Fruit fly (Drosophila melanogaster) whole organism, embryonic: ENCODE measurements around the gene ND-39.

ENCODE experiments used
- Adf1 ChIP-seq: fragments of 200-800 bp; sonication (Bioruptor generic); IDR thresholded peaks from 2 replicates; pipeline ENCODE4 v1.3.6; 2022; ENCODE audit warnings: missing biosample characterization, missing genetic modification characterization
- C15 ChIP-seq: fragments of 200-800 bp; sonication (Bioruptor generic); IDR thresholded peaks from 3 replicates; pipeline ENCODE4 v1.3.6; 2022; ENCODE audit warnings: missing biosample characterization, missing genetic modification characterization
- CG10543 ChIP-seq: fragments of 200-800 bp; sonication (Bioruptor generic); optimal IDR thresholded peaks from 3 replicates; lab custom pipeline; 2017; ENCODE audit warnings: missing biosample characterization, mild to moderate bottlenecking, missing genetic modification characterization, moderate library complexity
- CG11456 ChIP-seq: fragments of 200-800 bp; sonication (Bioruptor generic); IDR thresholded peaks from 3 replicates; pipeline ENCODE4 v1.3.6; 2022; ENCODE audit warnings: missing biosample characterization, missing genetic modification characterization
- CG14667 ChIP-seq: fragments of 200-800 bp; sonication (Bioruptor generic); IDR thresholded peaks from 2 replicates; pipeline ENCODE4 v1.3.6; 2022; ENCODE audit warnings: missing biosample characterization, missing genetic modification characterization
- CG14710 ChIP-seq: fragments of 200-800 bp; sonication (Bioruptor generic); optimal IDR thresholded peaks from 3 replicates; lab custom pipeline; 2019; ENCODE audit warnings: missing biosample characterization, mild to moderate bottlenecking, missing genetic modification characterization, moderate library complexity
- CG15601 ChIP-seq: fragments of 200-800 bp; sonication (Bioruptor generic); optimal IDR thresholded peaks from 3 replicates; lab custom pipeline; 2019; ENCODE audit warnings: missing biosample characterization, mild to moderate bottlenecking, missing genetic modification characterization, moderate library complexity
- CG1603 ChIP-seq: fragments of 200-800 bp; sonication (Bioruptor generic); optimal IDR thresholded peaks from 2 replicates; lab custom pipeline; 2019; ENCODE audit warnings: missing biosample characterization, mild to moderate bottlenecking, missing genetic modification characterization, moderate library complexity
- CG17912 ChIP-seq: fragments of 200-800 bp; sonication (Bioruptor generic); optimal IDR thresholded peaks from 2 replicates; lab custom pipeline; 2018; ENCODE audit warnings: missing biosample characterization, mild to moderate bottlenecking, missing genetic modification characterization
- CG1792 ChIP-seq: fragments of 200-800 bp; sonication (Bioruptor generic); optimal IDR thresholded peaks from 2 replicates; lab custom pipeline; 2016; ENCODE audit warnings: missing biosample characterization, missing genetic modification characterization
- CG2199 ChIP-seq: fragments of 200-800 bp; sonication (Bioruptor generic); IDR thresholded peaks from 3 replicates; pipeline ENCODE4 v1.3.6; 2022; ENCODE audit warnings: missing biosample characterization, missing genetic modification characterization
- CG3163 ChIP-seq: fragments of 200-800 bp; sonication (Bioruptor generic); optimal IDR thresholded peaks from 3 replicates; lab custom pipeline; 2016; ENCODE audit warnings: missing biosample characterization, missing genetic modification characterization
- CG6654 ChIP-seq: fragments of 200-800 bp; sonication (Bioruptor generic); optimal IDR thresholded peaks from 2 replicates; lab custom pipeline; 2017; ENCODE audit warnings: missing biosample characterization, mild to moderate bottlenecking, missing genetic modification characterization
- CG7357 ChIP-seq: fragments of 200-800 bp; sonication (Bioruptor generic); IDR thresholded peaks from 3 replicates; pipeline ENCODE4 v1.3.6; 2022; ENCODE audit warnings: missing biosample characterization, missing genetic modification characterization
- CG7556 ChIP-seq: fragments of 200-800 bp; sonication (Bioruptor generic); optimal IDR thresholded peaks from 2 replicates; lab custom pipeline; 2017; ENCODE audit warnings: missing biosample characterization, mild to moderate bottlenecking, missing genetic modification characterization
- CG7745 ChIP-seq: fragments of 200-800 bp; sonication (Bioruptor generic); optimal IDR thresholded peaks from 2 replicates; lab custom pipeline; 2018; ENCODE audit warnings: missing biosample characterization, mild to moderate bottlenecking, missing genetic modification characterization, moderate library complexity
- CG8089 ChIP-seq: fragments of 200-800 bp; sonication (Bioruptor generic); optimal IDR thresholded peaks from 3 replicates; lab custom pipeline; 2016; ENCODE audit warnings: missing biosample characterization, missing genetic modification characterization
- D19A ChIP-seq: fragments of 200-800 bp; optimal IDR thresholded peaks from 3 replicates; lab custom pipeline; 2019; ENCODE audit warnings: missing biosample characterization, mild to moderate bottlenecking, missing genetic modification characterization, moderate library complexity
- Dref ChIP-seq: fragments of 200-800 bp; sonication (Bioruptor generic); IDR thresholded peaks from 2 replicates; pipeline ENCODE4 v1.3.6; 2022; ENCODE audit warnings: missing biosample characterization, missing genetic modification characterization
- ERR ChIP-seq: fragments of 200-800 bp; sonication (Bioruptor generic); optimal IDR thresholded peaks from 2 replicates; lab custom pipeline; 2016; ENCODE audit warnings: missing biosample characterization, missing genetic modification characterization
- HmgZ ChIP-seq: fragments of 200-800 bp; sonication (Bioruptor generic); optimal IDR thresholded peaks from 2 replicates; lab custom pipeline; 2018; ENCODE audit warnings: missing biosample characterization, mild to moderate bottlenecking, missing genetic modification characterization
- Lim3 ChIP-seq: fragments of 200-800 bp; sonication (Bioruptor generic); IDR thresholded peaks from 2 replicates; pipeline ENCODE4 v1.3.6; 2022; ENCODE audit warnings: missing biosample characterization, missing genetic modification characterization
- Ptx1 ChIP-seq: fragments of 200-800 bp; sonication (Bioruptor generic); IDR thresholded peaks from 2 replicates; pipeline ENCODE4 v1.3.6; 2022; ENCODE audit warnings: missing biosample characterization, missing genetic modification characterization
- Rfx ChIP-seq: fragments of 200-800 bp; sonication (Bioruptor generic); IDR thresholded peaks from 2 replicates; pipeline ENCODE4 v1.3.6; 2022; ENCODE audit warnings: missing biosample characterization, missing genetic modification characterization
- Sry-β ChIP-seq: fragments of 200-800 bp; sonication (Bioruptor generic); optimal IDR thresholded peaks from 2 replicates; lab custom pipeline; 2018; ENCODE audit warnings: missing biosample characterization, mild to moderate bottlenecking, missing genetic modification characterization, moderate library complexity
- Usf ChIP-seq: fragments of 200-800 bp; sonication (Bioruptor generic); optimal IDR thresholded peaks from 2 replicates; lab custom pipeline; 2017; ENCODE audit warnings: missing genotype, missing biosample characterization, missing genetic modification characterization
- aop ChIP-seq: fragments of 200-800 bp; sonication (Bioruptor generic); IDR thresholded peaks from 2 replicates; pipeline ENCODE4 v1.3.6; 2022; ENCODE audit warnings: missing biosample characterization, missing genetic modification characterization
- ap ChIP-seq: fragments of 200-800 bp; sonication (Bioruptor generic); IDR thresholded peaks from 2 replicates; pipeline ENCODE4 v1.3.6; 2022; ENCODE audit warnings: missing biosample characterization, missing genetic modification characterization
- bcd ChIP-seq: fragments of 200-800 bp; sonication (Bioruptor generic); optimal IDR thresholded peaks from 2 replicates; lab custom pipeline; 2017; ENCODE audit warnings: missing biosample characterization, mild to moderate bottlenecking, missing genetic modification characterization
- bsh ChIP-seq, 2 experiments: fragments of 200-800 bp; sonication (Bioruptor generic); optimal IDR thresholded peaks; 2 replicates each; lab custom pipeline; 2017 to 2018; ENCODE audit warnings: mild to moderate bottlenecking in 2 of 2, missing biosample characterization in 2 of 2, missing genetic modification characterization in 2 of 2, moderate library complexity in 1 of 2
- cato ChIP-seq: fragments of 200-800 bp; sonication (Bioruptor generic); optimal IDR thresholded peaks from 2 replicates; lab custom pipeline; 2016; ENCODE audit warnings: missing biosample characterization, missing genetic modification characterization, borderline replicate concordance
- esg ChIP-seq: fragments of 200-800 bp; sonication (Bioruptor generic); conservative IDR thresholded peaks from 2 replicates; pipeline ENCODE4 v1.3.6; 2022; ENCODE audit warnings: missing biosample characterization, missing genetic modification characterization
- exex ChIP-seq: fragments of 200-800 bp; sonication (Bioruptor generic); optimal IDR thresholded peaks from 4 replicates; lab custom pipeline; 2018; ENCODE audit warnings: missing biosample characterization, mild to moderate bottlenecking, missing genetic modification characterization, moderate library complexity
- fd96Cb ChIP-seq: fragments of 200-800 bp; sonication (Bioruptor generic); optimal IDR thresholded peaks from 2 replicates; lab custom pipeline; 2018; ENCODE audit warnings: missing biosample characterization, mild to moderate bottlenecking, missing genetic modification characterization, moderate library complexity
- ftz-f1 ChIP-seq: fragments of 200-800 bp; sonication (Bioruptor generic); optimal IDR thresholded peaks from 2 replicates; lab custom pipeline; 2016; ENCODE audit warnings: missing biosample characterization, missing genetic modification characterization
- fu2 ChIP-seq: fragments of 200-800 bp; sonication (Bioruptor generic); optimal IDR thresholded peaks from 2 replicates; lab custom pipeline; 2016; ENCODE audit warnings: missing biosample characterization, missing genetic modification characterization
- gce ChIP-seq: fragments of 200-800 bp; sonication (Bioruptor generic); IDR thresholded peaks from 3 replicates; pipeline ENCODE4 v1.3.6; 2022; ENCODE audit warnings: missing biosample characterization, missing genetic modification characterization
- gem ChIP-seq: fragments of 200-800 bp; sonication (Bioruptor generic); optimal IDR thresholded peaks from 2 replicates; lab custom pipeline; 2019; ENCODE audit warnings: missing biosample characterization, mild to moderate bottlenecking, missing genetic modification characterization, moderate library complexity
- gro ChIP-seq: fragments of 200-800 bp; sonication (Bioruptor generic); optimal IDR thresholded peaks from 2 replicates; lab custom pipeline; 2016; ENCODE audit warnings: missing biosample characterization, missing genetic modification characterization
- gt ChIP-seq: fragments of 200-800 bp; sonication (Bioruptor generic); IDR thresholded peaks from 2 replicates; pipeline ENCODE4 v1.3.6; 2022; ENCODE audit warnings: missing biosample characterization, missing genetic modification characterization
- ind ChIP-seq: fragments of 200-800 bp; sonication (Bioruptor generic); optimal IDR thresholded peaks from 3 replicates; lab custom pipeline; 2016; ENCODE audit warnings: missing biosample characterization, missing genetic modification characterization
- jigr1 ChIP-seq: fragments of 200-800 bp; sonication (Bioruptor generic); IDR thresholded peaks from 3 replicates; pipeline ENCODE4 v1.3.6; 2022; ENCODE audit warnings: missing biosample characterization, missing genetic modification characterization
- kah ChIP-seq: fragments of 200-800 bp; sonication (Bioruptor generic); optimal IDR thresholded peaks from 2 replicates; lab custom pipeline; 2018; ENCODE audit warnings: missing biosample characterization, mild to moderate bottlenecking, missing genetic modification characterization
- nerfin-1 ChIP-seq: fragments of 200-800 bp; sonication (Bioruptor generic); optimal IDR thresholded peaks from 3 replicates; lab custom pipeline; 2019; ENCODE audit warnings: missing biosample characterization, mild to moderate bottlenecking, missing genetic modification characterization, moderate library complexity
- phol ChIP-seq: fragments of 200-800 bp; sonication (Bioruptor generic); optimal IDR thresholded peaks from 3 replicates; lab custom pipeline; 2018; ENCODE audit warnings: missing biosample characterization, mild to moderate bottlenecking, missing genetic modification characterization, moderate library complexity
- schlank ChIP-seq: fragments of 200-800 bp; sonication (Bioruptor generic); optimal IDR thresholded peaks from 2 replicates; lab custom pipeline; 2018; ENCODE audit warnings: missing biosample characterization, mild to moderate bottlenecking, missing genetic modification characterization
- shn ChIP-seq: fragments of 200-800 bp; sonication (Bioruptor generic); optimal IDR thresholded peaks from 3 replicates; lab custom pipeline; 2016; ENCODE audit warnings: missing biosample characterization, missing genetic modification characterization
- vnd ChIP-seq: fragments of 200-800 bp; sonication (Bioruptor generic); IDR thresholded peaks from 3 replicates; pipeline ENCODE4 v1.3.6; 2022; ENCODE audit warnings: missing biosample characterization, missing genetic modification characterization; ENCODE audit not compliant: partially characterized antibody
- wor ChIP-seq: fragments of 200-800 bp; sonication (Bioruptor generic); IDR thresholded peaks from 2 replicates; pipeline ENCODE4 v1.3.6; 2022; ENCODE audit warnings: missing biosample characterization, missing genetic modification characterization

ND-39 gene

dm6 chr3L:20493417-20494261 lies 1.8 kb downstream of the ND-39 start (continued):
- TF ChIP-seq fu2 (GFP tag; lab: Kevin White, UChicago), result peak; percentile 36
- TF ChIP-seq schlank (tag; lab: Kevin White, UChicago), result no peak
- peak; percentile 82 for TF ChIP-seq CG7556 (GFP tag; lab: Kevin White, UChicago)
- no peak for TF ChIP-seq CG2199 (GFP tag; lab: Robert Waterston, UW)
- TF ChIP-seq bcd, result peak; percentile 69
- TF ChIP-seq kah, result no peak
- TF ChIP-seq CG1792 (GFP tag; lab: Kevin White, UChicago), result peak; percentile 13
- TF ChIP-seq ap (GFP tag; lab: Robert Waterston, UW), result peak; percentile 56
- peak; percentile 11 for TF ChIP-seq CG1603 (tag; lab: Kevin White, UChicago)
- 0 out of 3 replicates have a peak, but pooled peaks have one; percentile 47 for TF ChIP-seq gce (GFP tag; lab: Robert Waterston, UW)
- TF ChIP-seq CG14710 (tag; lab: Kevin White, UChicago), result no peak
- peak; percentile 32 for TF ChIP-seq exex (tag; lab: Kevin White, UChicago)
- peak; percentile 64 for TF ChIP-seq esg (GFP tag; lab: Robert Waterston, UW)
- no peak for TF ChIP-seq CG17912
- peak; percentile 45; the same call in 1 of the 2 replicates for TF ChIP-seq Adf1 (GFP tag; lab: Robert Waterston, UW)
- peak; percentile 88 for TF ChIP-seq gem
- TF ChIP-seq vnd (GFP tag; lab: Robert Waterston, UW), result no peak
- TF ChIP-seq ERR, result no peak
- TF ChIP-seq HmgZ (tag; lab: Kevin White, UChicago), result peak; percentile 55
- TF ChIP-seq shn (GFP tag; lab: Kevin White, UChicago), result peak; percentile 36
- TF ChIP-seq Lim3 (GFP tag; lab: Robert Waterston, UW), result no peak; the same call in 1 of the 2 replicates
- peak; percentile 15 for TF ChIP-seq nerfin-1
- TF ChIP-seq CG7745 (tag; lab: Kevin White, UChicago), result no peak
- TF ChIP-seq CG14667, result no peak; the same call in 1 of the 2 replicates
- TF ChIP-seq CG15601 (tag; lab: Kevin White, UChicago), result peak; percentile 42
- TF ChIP-seq CG11456 (GFP tag; lab: Robert Waterston, UW), result peak; percentile 71; the same call in 2 of the 3 replicates
- peak; percentile 10 for TF ChIP-seq CG6654 (GFP tag; lab: Kevin White, UChicago)
- peak; percentile 67 for TF ChIP-seq gro (GFP tag; lab: Kevin White, UChicago)
- TF ChIP-seq jigr1 (GFP tag; lab: Robert Waterston, UW), result peak; percentile 53; the same call in 2 of the 3 replicates
- TF ChIP-seq Usf (GFP tag; lab: Kevin White, UChicago), result peak; percentile 42
- TF ChIP-seq gt (GFP tag; lab: Robert Waterston, UW), result no peak
- TF ChIP-seq D19A (tag; lab: Kevin White, UChicago), result peak; percentile 99
- TF ChIP-seq CG3163 (GFP tag; lab: Kevin White, UChicago), result peak; percentile 50
- TF ChIP-seq Rfx, result peak; percentile 83
- TF ChIP-seq Sry-β (GFP tag; lab: Kevin White, UChicago), result no peak
- TF ChIP-seq C15 (GFP tag; lab: Robert Waterston, UW), result 0 out of 3 replicates have a peak, but pooled peaks have one; percentile 39
- peak; percentile 32 to 57 for TF ChIP-seq bsh (GFP tag; optimal IDR thresholded peaks at IDR 0.05; lab: Kevin White, UChicago)
- peak; percentile 68 for TF ChIP-seq phol (tag; lab: Kevin White, UChicago)
- no peak for TF ChIP-seq ftz-f1 (GFP tag; lab: Kevin White, UChicago)
- TF ChIP-seq Dref (GFP tag; lab: Robert Waterston, UW), result no peak
- peak; percentile 87 for TF ChIP-seq Ptx1 (GFP tag; lab: Robert Waterston, UW)
- TF ChIP-seq ind, result peak; percentile 67
- TF ChIP-seq wor (GFP tag; lab: Robert Waterston, UW), result peak; percentile 58
- no peak for TF ChIP-seq CG8089 (GFP tag; lab: Kevin White, UChicago)
- TF ChIP-seq CG7357 (GFP tag; lab: Robert Waterston, UW), result peak; percentile 41; the same call in 1 of the 3 replicates
- TF ChIP-seq aop (GFP tag; lab: Robert Waterston, UW), result no peak
- TF ChIP-seq cato (GFP tag; lab: Kevin White, UChicago), result peak; percentile 11
- TF ChIP-seq CG10543 (GFP tag; lab: Kevin White, UChicago), result peak; percentile 15
- TF ChIP-seq fd96Cb (tag; lab: Kevin White, UChicago), result peak; percentile 73
